Fruit fly (Drosophila melanogaster): Measurements from ENCODE around the gene Naprt.

DNA sequence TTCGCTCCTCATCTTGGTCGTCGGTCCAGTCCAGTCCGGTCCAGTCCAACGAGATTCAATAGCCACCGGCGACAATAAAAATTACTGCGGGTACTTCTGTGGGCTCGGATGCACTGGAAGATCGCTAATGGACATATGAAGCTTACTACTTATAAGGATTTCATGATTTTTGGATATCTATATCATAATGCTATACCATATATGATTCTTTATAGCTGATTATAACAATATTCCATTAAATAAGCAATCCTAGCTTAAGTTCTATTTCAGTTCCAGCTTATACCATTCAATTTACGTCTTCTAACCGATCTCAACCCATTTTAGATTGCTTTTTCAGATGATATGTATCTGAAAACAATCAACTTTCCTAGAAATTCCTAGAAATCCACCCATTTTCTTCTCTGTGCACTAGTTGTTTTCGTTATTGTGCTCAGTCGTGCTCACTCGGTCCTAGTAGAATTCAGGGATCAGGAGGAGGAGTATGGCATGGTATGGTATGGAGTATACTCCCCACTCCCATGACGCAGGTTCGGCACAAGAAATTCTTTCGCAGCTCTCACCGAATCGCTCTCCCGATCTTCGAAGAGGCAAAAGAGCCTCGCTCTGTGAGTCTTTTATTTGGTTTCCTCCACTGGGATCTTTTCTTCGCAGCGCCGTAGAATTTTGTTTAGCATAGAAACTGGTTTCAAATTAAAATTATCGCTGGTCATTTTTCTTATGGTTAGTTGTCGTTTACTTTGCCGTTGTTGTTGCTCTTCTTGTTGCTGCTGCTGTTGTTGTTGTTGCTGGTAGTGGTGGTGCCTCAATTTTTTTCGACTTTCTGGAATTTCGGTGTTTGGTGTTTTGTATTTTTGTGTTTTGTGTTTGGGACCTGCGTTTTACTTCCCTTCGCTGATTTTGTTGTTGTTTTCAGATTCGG lies 24.4 kb upstream of the Naprt start:
- no peak for TF ChIP-seq N (GFP tag; optimal IDR thresholded peaks at IDR 0.05)
- TF ChIP-seq ey (GFP tag; optimal IDR thresholded peaks at IDR 0.05) = peak; percentile 87
- peak; percentile 73 for TF ChIP-seq h (GFP tag; optimal IDR thresholded peaks at IDR 0.05)
- no peak for TF ChIP-seq Myc (optimal IDR thresholded peaks at IDR 0.05)
- peak; percentile 33 for TF ChIP-seq psq (GFP tag; optimal IDR thresholded peaks at IDR 0.05)
- TF ChIP-seq rgr (GFP tag; optimal IDR thresholded peaks at IDR 0.05) = peak; percentile 63

Measured in whole organism, wandering third instar larva.